Worm (Caenorhabditis elegans): ENCODE results near the gene cyp-14A2.

cyp-14A2 gene

ce11 chrX:13286533-13286932 is 17.0 kb upstream of the cyp-14A2 start, which contains the start of gene R04D3.2:
Gene R04D3.2, minus strand, starts transcription at chrX:13286633.
- no peak for TF ChIP-seq unc-62 (GFP tag; optimal IDR thresholded peaks at IDR 0.05)

DNA sequence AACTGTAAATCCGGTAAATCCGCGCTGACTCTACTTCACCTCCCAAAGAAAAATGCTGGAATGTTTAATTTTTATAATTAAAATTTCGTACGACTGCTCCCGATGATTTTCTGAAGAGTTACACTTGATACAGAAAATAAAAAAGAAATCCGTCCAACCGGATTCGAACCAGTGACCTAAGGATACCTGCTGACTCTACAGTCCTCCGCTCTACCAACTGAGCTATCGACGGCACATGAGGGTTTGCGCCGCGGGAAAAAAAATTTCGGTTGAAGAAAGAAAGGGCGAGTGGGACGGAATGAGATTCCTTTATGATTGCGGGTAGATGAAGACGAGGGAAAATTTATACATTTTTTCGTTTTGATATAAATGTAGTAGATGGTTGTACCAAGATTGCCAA is 15.1 kb upstream of the cyp-14A2 start:
- TF ChIP-seq unc-62 (GFP tag; optimal IDR thresholded peaks at IDR 0.05): no peak

ce11 chrX:13284091-13284490 is 14.6 kb upstream of the cyp-14A2 start, which contains the start of gene cyp-14A4:
Gene cyp-14A4, minus strand, starts transcription at chrX:13284197.
- no peak for TF ChIP-seq unc-62 (GFP tag; optimal IDR thresholded peaks at IDR 0.05)

ce11 chrX:13283462-13283861 is 14.0 kb upstream of the cyp-14A2 start:
- no peak for TF ChIP-seq unc-62 (GFP tag; optimal IDR thresholded peaks at IDR 0.05)

DNA sequence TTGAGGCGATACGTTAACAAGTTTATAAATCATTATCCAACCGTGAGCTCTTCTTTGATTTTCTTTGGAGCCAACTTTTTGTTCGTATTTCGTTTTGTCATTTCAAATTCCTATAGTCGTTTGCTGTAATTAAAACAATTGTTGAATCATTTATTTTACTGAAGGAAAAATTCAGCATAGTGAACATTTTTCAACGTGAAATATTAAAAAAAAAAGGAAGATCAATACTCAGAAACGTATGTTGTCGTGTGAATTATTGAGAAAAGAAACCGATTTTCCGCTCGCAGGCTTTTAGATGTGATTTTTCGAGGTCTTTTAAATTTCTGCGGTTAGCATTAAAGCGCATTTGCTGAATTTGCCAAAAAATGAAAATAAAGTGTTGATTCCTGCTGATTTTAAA is 9.4 kb upstream of the cyp-14A2 start, which contains the start of gene phf-33:
TSS of gene phf-33 (minus strand) at position 101 of the 400 bp plus-strand sequence.
- no peak for TF ChIP-seq unc-62 (GFP tag; optimal IDR thresholded peaks at IDR 0.05)

- TF ChIP-seq unc-62 (GFP tag; optimal IDR thresholded peaks at IDR 0.05): no peak
Measured at ce11 chrX:13274102-13274501, 4.6 kb upstream of the cyp-14A2 start, which contains the start of gene cyp-14A3. Gene cyp-14A3, minus strand, starts transcription at chrX:13274202.

DNA sequence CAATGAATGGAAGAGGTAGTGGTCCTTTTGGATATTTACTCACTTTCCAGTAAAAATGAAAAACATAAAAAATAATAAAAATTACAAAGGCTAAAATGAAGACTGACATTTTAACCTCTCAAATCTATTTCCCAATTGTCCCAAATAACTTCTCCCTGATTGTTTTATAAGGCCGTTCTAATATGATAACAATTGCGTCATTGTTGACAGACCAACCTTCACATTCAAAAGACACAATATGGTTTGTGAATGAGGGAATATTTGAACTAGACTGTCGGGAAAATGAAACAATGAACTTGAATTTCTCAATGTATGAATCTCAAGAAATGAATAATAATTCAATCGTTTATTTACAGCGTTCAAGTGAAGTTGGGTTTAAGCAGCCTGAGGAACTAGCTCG is 2.3 kb downstream of the cyp-14A2 start, which contains the start of gene cyp-14A1:
TSS of gene cyp-14A1 (minus strand) at position 126 of the 400 bp plus-strand sequence.
- no peak for TF ChIP-seq unc-62 (GFP tag; optimal IDR thresholded peaks at IDR 0.05)

ce11 chrX:13264550-13264949 is 4.9 kb downstream of the cyp-14A2 start:
- no peak for TF ChIP-seq unc-62 (GFP tag; optimal IDR thresholded peaks at IDR 0.05)

- no peak for TF ChIP-seq unc-62 (GFP tag; optimal IDR thresholded peaks at IDR 0.05)
Measured at ce11 chrX:13262195-13262594, 7.3 kb downstream of the cyp-14A2 start, which contains the start of gene K09A11.1. Gene K09A11.1, plus strand, starts transcription at chrX:13262495.

DNA sequence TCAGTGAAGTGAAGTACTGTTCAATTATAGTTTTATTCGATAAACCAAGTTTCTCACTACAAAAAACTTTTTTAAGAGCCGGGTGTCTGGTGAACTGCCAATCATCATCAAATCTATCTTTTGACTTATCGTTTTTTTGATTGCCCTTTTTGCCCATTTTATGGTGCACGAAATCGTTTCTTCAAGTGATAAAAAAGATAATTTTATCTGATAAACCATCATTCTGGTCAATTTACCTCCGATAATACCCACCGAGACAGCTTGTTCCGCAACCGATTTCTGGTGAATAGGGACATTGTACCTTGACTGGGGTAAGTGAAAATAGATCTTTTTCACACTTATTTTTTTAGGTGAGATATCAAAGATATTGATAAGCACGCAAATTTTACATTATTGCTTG is 11.9 kb downstream of the cyp-14A2 start, which contains the start of gene K08H2.10:
TSS of gene K08H2.10 (plus strand) at position 230 of the 400 bp plus-strand sequence.
- TF ChIP-seq unc-62 (GFP tag; optimal IDR thresholded peaks at IDR 0.05): no peak

ce11 chrX:13251914-13252434 is 17.5 kb downstream of the cyp-14A2 start, which contains the start of gene nhr-32:
Gene nhr-32, plus strand, starts transcription at chrX:13251964.
- TF ChIP-seq unc-62 (GFP tag; optimal IDR thresholded peaks at IDR 0.05): no peak

ce11 chrX:13251354-13251843 is 18.1 kb downstream of the cyp-14A2 start:
- TF ChIP-seq unc-62 (GFP tag; optimal IDR thresholded peaks at IDR 0.05): no peak

DNA sequence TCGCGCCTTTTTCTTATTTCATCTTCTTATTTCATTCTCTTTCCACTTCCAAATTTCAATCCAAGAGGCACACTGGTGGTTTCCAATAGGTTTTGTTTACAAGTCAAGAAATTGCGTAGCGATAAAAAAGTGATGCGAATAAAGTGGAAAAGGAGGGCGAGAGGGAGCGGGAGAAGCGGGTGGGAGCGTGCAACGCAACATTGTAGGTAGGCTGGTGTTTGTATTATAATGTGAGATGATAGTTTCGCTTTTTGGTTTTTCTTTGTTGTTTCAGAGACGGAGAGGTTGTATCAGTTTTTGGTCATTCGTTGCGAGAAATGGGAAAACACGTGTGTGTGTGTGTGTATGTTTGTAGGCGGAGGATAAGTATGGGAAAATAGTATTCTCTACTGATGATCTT is 19.3 kb downstream of the cyp-14A2 start:
- TF ChIP-seq unc-62 (GFP tag; optimal IDR thresholded peaks at IDR 0.05): no peak

ce11 chrX:13249102-13249501 is 20.4 kb downstream of the cyp-14A2 start:
- no peak for TF ChIP-seq unc-62 (GFP tag; optimal IDR thresholded peaks at IDR 0.05)

DNA sequence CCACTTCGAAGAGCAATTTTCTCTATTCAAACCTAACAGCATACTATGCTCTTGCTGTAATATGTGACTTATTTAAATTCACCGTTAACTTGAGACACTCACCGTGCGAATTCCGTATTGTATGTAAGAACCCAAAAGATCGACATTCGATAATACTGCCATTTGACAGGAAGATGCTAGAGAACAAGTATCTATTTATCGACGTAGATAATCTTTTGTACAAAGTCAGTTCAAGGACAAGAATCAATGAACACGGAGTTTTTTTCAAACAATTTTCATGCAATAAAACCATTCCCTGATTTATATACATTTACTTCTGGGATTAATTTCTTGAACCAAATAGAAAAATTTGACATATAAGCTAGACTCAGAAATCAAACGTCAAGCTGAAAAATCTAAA is 21.2 kb downstream of the cyp-14A2 start, which contains the start of gene K08H2.7:
TSS of gene K08H2.7 (minus strand) at position 173 of the 400 bp plus-strand sequence.
- TF ChIP-seq unc-62 (GFP tag; optimal IDR thresholded peaks at IDR 0.05): no peak

DNA sequence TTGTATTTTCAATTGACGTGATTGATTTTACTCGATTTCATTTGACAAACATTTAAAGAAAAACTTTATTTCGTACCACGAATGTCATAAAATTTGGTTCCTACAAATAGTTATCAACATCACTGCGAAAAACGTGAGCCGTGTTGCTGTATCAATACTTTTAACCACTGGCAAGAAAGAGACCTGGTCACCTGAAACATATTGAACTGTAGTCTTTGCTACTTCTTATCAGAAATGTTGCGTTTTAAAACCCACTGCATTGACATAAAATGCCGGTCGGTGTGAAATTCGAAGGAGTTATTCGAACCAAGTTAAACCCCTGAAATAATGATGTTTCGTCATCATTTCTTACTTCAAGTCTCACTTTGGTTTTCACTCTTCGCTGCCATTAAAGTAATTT is 21.9 kb downstream of the cyp-14A2 start:
- no peak for TF ChIP-seq unc-62 (GFP tag; optimal IDR thresholded peaks at IDR 0.05)

DNA sequence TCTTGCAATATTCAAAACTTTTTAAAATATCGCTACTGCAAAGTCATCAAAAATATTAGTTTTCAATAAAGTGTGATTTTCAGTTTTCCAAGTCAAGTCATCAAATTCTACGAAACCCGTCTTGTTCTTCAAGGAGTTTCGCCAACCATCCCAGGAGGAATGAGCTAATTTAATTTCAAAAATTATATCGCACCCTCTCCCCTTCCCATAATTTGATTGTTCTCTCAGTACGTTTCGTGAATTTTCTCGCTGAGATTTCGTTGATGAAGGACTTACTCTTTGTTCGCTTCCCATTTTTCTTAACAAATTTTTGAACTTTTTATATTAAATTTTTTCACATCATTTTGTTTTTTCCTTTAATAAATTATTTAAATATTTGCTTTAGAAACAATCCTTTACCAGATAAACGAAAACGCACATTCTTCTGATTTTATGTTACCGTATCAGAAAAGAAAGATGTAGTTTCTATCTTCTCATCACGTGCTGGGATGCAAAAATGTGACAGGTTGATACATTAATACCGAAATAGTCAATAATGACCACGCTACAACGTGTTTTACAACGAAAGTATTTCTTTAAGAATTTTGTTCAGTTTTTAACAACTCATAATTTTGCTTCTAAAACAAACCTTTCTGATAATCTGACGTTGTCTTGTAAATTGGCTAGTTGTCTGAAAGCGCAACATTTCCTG is 22.7 kb downstream of the cyp-14A2 start:
- TF ChIP-seq unc-62 (GFP tag; optimal IDR thresholded peaks at IDR 0.05): no peak
